Worm (Caenorhabditis elegans): ENCODE results near the gene xbp-1.

xbp-1 gene

ce11 chrIII:4193659-4194103, at the start of gene xbp-1 (continued):
- 0 out of 2 replicates have a peak, but pooled peaks have one; percentile 23 for TF ChIP-seq snpc-1.2 (GFP tag; IDR thresholded peaks at IDR 0.05)
- TF ChIP-seq fos-1 (tag; optimal IDR thresholded peaks at IDR 0.05): no peak
- TF ChIP-seq pqm-1 (tag; optimal IDR thresholded peaks at IDR 0.05): peak; percentile 95
- TF ChIP-seq egl-43 (GFP tag; IDR thresholded peaks at IDR 0.05): peak; percentile 65
- TF ChIP-seq zag-1 (tag; optimal IDR thresholded peaks at IDR 0.05): no peak
- TF ChIP-seq nhr-11 (tag; optimal IDR thresholded peaks at IDR 0.05): peak; percentile 96
- peak; percentile 88 for TF ChIP-seq T20F7.1 (GFP tag; optimal IDR thresholded peaks at IDR 0.05)
- TF ChIP-seq nhr-42 (GFP tag; IDR thresholded peaks at IDR 0.05): 0 out of 2 replicates have a peak, but pooled peaks have one; percentile 64
- no peak for TF ChIP-seq ces-1 (GFP tag; optimal IDR thresholded peaks at IDR 0.05)
- TF ChIP-seq Y48G9A.11 (GFP tag; IDR thresholded peaks at IDR 0.05): no peak
- peak; percentile 76 for TF ChIP-seq fkh-10 (GFP tag; optimal IDR thresholded peaks at IDR 0.05)
- no peak for TF ChIP-seq nhr-111 (GFP tag; optimal IDR thresholded peaks at IDR 0.05)
- TF ChIP-seq spr-3 (GFP tag; optimal IDR thresholded peaks at IDR 0.05): peak; percentile 23
- peak; percentile 99 for TF ChIP-seq aha-1 (tag)
- TF ChIP-seq D1046.2 (GFP tag; IDR thresholded peaks at IDR 0.05): no peak
- no peak for TF ChIP-seq skn-1 (tag; optimal IDR thresholded peaks at IDR 0.05)
- no peak for TF ChIP-seq madf-5 (GFP tag; IDR thresholded peaks at IDR 0.05)
- peak; percentile 99 for TF ChIP-seq dve-1 (tag; optimal IDR thresholded peaks at IDR 0.05; ENCODE audit: insufficient read depth)
- peak; percentile 92 for TF ChIP-seq nhr-28 (tag; optimal IDR thresholded peaks at IDR 0.05)
- peak; percentile 49 for TF ChIP-seq zfp-2 (tag; optimal IDR thresholded peaks at IDR 0.05)
- no peak for TF ChIP-seq F44E2.7 (GFP tag; IDR thresholded peaks at IDR 0.05)
- TF ChIP-seq zip-11 (GFP tag; IDR thresholded peaks at IDR 0.05): no peak
- TF ChIP-seq cey-2 (tag; optimal IDR thresholded peaks at IDR 0.05; ENCODE audit: borderline replicate concordance, insufficient read depth): no peak
- peak; percentile 77 for TF ChIP-seq pha-4 (GFP tag; IDR thresholded peaks at IDR 0.05)
- no peak for TF ChIP-seq pha-4 (tag; optimal IDR thresholded peaks at IDR 0.05)
- TF ChIP-seq lin-13 (GFP tag; optimal IDR thresholded peaks at IDR 0.05): peak; percentile 94
- no peak for TF ChIP-seq daf-12 (tag; optimal IDR thresholded peaks at IDR 0.05)
- no peak for TF ChIP-seq F26F4.8 (GFP tag; conservative IDR thresholded peaks at IDR 0.05)
- peak; percentile 49; the same call in 1 of the 2 replicates for TF ChIP-seq mdt-29 (GFP tag; IDR thresholded peaks at IDR 0.05)
- TF ChIP-seq ceh-32 (tag; optimal IDR thresholded peaks at IDR 0.05; ENCODE audit: poor library complexity): no peak
- TF ChIP-seq rbr-2 (tag; optimal IDR thresholded peaks at IDR 0.05): peak; percentile 92
- peak; percentile 45; the same call in 1 of the 2 replicates for TF ChIP-seq daf-19 (GFP tag; conservative IDR thresholded peaks at IDR 0.05)
- peak; percentile 90 for TF ChIP-seq mes-2 (tag; optimal IDR thresholded peaks at IDR 0.05; ENCODE audit: poor library complexity, severe bottlenecking)
- no peak for TF ChIP-seq lin-29 (GFP tag; IDR thresholded peaks at IDR 0.05)
- peak; percentile 85 for TF ChIP-seq php-3 (GFP tag; IDR thresholded peaks at IDR 0.05)
- peak; percentile 82 for TF ChIP-seq madf-9 (GFP tag; conservative IDR thresholded peaks at IDR 0.05)
- 0 out of 2 replicates have a peak, but pooled peaks have one; percentile 23 for TF ChIP-seq ZK337.2 (GFP tag; IDR thresholded peaks at IDR 0.05)
- TF ChIP-seq dmd-8 (GFP tag; IDR thresholded peaks at IDR 0.05): no peak
- TF ChIP-seq ceh-82 (tag; optimal IDR thresholded peaks at IDR 0.05): no peak
- peak; percentile 91 for TF ChIP-seq ama-1 (optimal IDR thresholded peaks at IDR 0.05)
- no peak for TF ChIP-seq ztf-11 (tag; optimal IDR thresholded peaks at IDR 0.05)
- peak; percentile 64 for TF ChIP-seq F37D6.2 (tag; optimal IDR thresholded peaks at IDR 0.05)
- TF ChIP-seq R02D3.7 (tag; optimal IDR thresholded peaks at IDR 0.05): no peak
- TF ChIP-seq nhr-6 (tag; optimal IDR thresholded peaks at IDR 0.05): peak; percentile 89
- no peak for TF ChIP-seq Y5F2A.4 (GFP tag; optimal IDR thresholded peaks at IDR 0.05)
- peak; percentile 92 for TF ChIP-seq mep-1 (tag; optimal IDR thresholded peaks at IDR 0.05)
- peak; percentile 39 for TF ChIP-seq set-16 (GFP tag; IDR thresholded peaks at IDR 0.05)
- peak; percentile 71 for TF ChIP-seq vab-7 (GFP tag; IDR thresholded peaks at IDR 0.05)
- TF ChIP-seq nhr-48 (tag; optimal IDR thresholded peaks at IDR 0.05): peak; percentile 82
- no peak for TF ChIP-seq aly-2 (tag; optimal IDR thresholded peaks at IDR 0.05)
- TF ChIP-seq mxl-2 (GFP tag; conservative IDR thresholded peaks at IDR 0.05): 0 out of 2 replicates have a peak, but pooled peaks have one; percentile 17
- peak; percentile 63; the same call in 1 of the 2 replicates for TF ChIP-seq dmd-9 (GFP tag; IDR thresholded peaks at IDR 0.05)
